Worm (Caenorhabditis elegans) whole organism, young adult: ENCODE results near the gene syp-1.

Experiments
- ama-1 ChIP-seq, 3 experiments: fragments of 150-350 bp in 1 of 3; sonication (generic microtip) in 2 of 3; optimal IDR thresholded peaks; 2 replicates each; lab custom pipeline; 2014 to 2018; ENCODE audit warnings: missing biosample characterization in 2 of 3, missing genetic modification characterization in 2 of 3, missing genetic modification reagents in 2 of 3
- dpl-1 ChIP-seq: fragments of 150-350 bp; optimal IDR thresholded peaks from 2 replicates; lab custom pipeline; 2014; ENCODE audit warnings: missing biosample characterization, missing genetic modification reagents, missing genetic modification characterization
- sptf-2 ChIP-seq: fragments of 200-800 bp; sonication (Bioruptor generic); optimal IDR thresholded peaks from 2 replicates; lab custom pipeline; 2018; ENCODE audit warnings: mild to moderate bottlenecking, missing genetic modification characterization, missing compliant biosample characterization
- unc-130 ChIP-seq: sonication (generic microtip); optimal IDR thresholded peaks from 2 replicates; lab custom pipeline; 2016; ENCODE audit warnings: missing genetic modification reagents, missing genetic modification characterization, missing compliant biosample characterization

ce11 chrV:16419769-16420168 lies 15.7 kb downstream of the syp-1 start, which contains the start of gene F26D2.16:
- TF ChIP-seq sptf-2 (GFP tag; lab: Kevin White, UChicago), result no peak
- no peak for TF ChIP-seq unc-130
- TF ChIP-seq dpl-1 (GFP tag; lab: Kevin White, UChicago), result no peak
- TF ChIP-seq ama-1 (optimal IDR thresholded peaks at IDR 0.05; lab: Kevin White, UChicago), result no peak
- no peak for TF ChIP-seq ama-1 (GFP tag; optimal IDR thresholded peaks at IDR 0.05; lab: Kevin White, UChicago)
